Worm (Caenorhabditis elegans) whole organism, L2 larva: Measurements from ENCODE around the gene Y54G2A.45.

Source experiments
- ceh-82 ChIP-seq: fragments of 150-350 bp; optimal IDR thresholded peaks from 2 replicates; lab custom pipeline; 2014; ENCODE audit warnings: missing biosample characterization, missing genetic modification characterization
- lsy-2 ChIP-seq, 2 experiments: fragments of 150-350 bp in 1 of 2; sonication (generic microtip) in 1 of 2; optimal IDR thresholded peaks; 2 replicates each; lab custom pipeline; 2014 to 2017; ENCODE audit warnings: missing biosample characterization in 2 of 2, missing genetic modification characterization in 2 of 2
- nhr-237 ChIP-seq: fragments of 150-350 bp; optimal IDR thresholded peaks from 2 replicates; lab custom pipeline; 2014; ENCODE audit warnings: missing biosample characterization, missing genetic modification characterization
- skn-1 ChIP-seq: sonication (generic microtip); optimal IDR thresholded peaks from 2 replicates; lab custom pipeline; 2017; ENCODE audit warnings: missing biosample characterization, missing genetic modification characterization
- sma-3 ChIP-seq: sonication (generic microtip); optimal IDR thresholded peaks from 2 replicates; lab custom pipeline; 2016; ENCODE audit warnings: missing genetic modification reagents, missing genetic modification characterization, missing compliant biosample characterization
- ztf-11 ChIP-seq: sonication (generic microtip); optimal IDR thresholded peaks from 2 replicates; lab custom pipeline; 2017; ENCODE audit warnings: missing biosample characterization, missing genetic modification characterization

DNA sequence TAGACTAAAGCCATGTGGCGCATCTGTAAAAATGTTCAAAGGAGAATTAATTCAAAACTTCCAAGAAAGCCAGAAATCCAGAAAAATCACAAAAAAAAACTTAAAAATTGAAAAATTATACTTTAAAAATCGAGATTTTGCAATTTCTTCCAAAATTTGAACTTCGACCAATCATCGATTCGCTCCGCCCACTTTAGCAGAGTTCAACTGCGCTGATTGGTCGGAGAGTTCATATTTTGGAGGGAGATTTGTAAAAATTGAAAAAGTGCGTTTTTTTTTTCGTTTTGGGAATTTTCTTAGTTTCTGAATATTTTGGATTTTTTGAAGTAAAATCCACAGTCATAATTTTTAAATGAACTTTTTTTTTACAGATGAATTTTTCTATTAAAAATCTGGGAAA is 11.7 kb upstream of the Y54G2A.45 start:
- TF ChIP-seq skn-1 (no peak), ceh-82 (tag; lab: Kevin White, UChicago) (no peak), ztf-11 (tag; lab: Kevin White, UChicago) (no peak), sma-3 (GFP tag; lab: Kevin White, UChicago) (no peak), lsy-2 (tag; optimal IDR thresholded peaks at IDR 0.05; lab: Kevin White, UChicago) (no peak), nhr-237 (tag; lab: Kevin White, UChicago) (no peak)
